Fruit fly (Drosophila melanogaster) whole organism, prepupa: ENCODE data around the gene CG18095.

Experiments used
- CG11294 ChIP-seq: fragments of 200-800 bp; sonication (Bioruptor generic); IDR thresholded peaks from 2 replicates; pipeline ENCODE4 v1.3.6; 2022; ENCODE audit warnings: missing biosample characterization, missing genetic modification characterization
- CG11762 ChIP-seq: fragments of 200-800 bp; sonication (Bioruptor generic); optimal IDR thresholded peaks from 3 replicates; lab custom pipeline; 2016; ENCODE audit warnings: missing biosample characterization, missing genetic modification characterization; ENCODE audit not compliant: insufficient read depth
- CG16779 ChIP-seq: fragments of 200-800 bp; sonication (Bioruptor generic); optimal IDR thresholded peaks from 3 replicates; lab custom pipeline; 2017; ENCODE audit warnings: missing biosample characterization, mild to moderate bottlenecking, missing genetic modification characterization
- CG31627 ChIP-seq: fragments of 200-800 bp; sonication (Bioruptor generic); optimal IDR thresholded peaks from 3 replicates; lab custom pipeline; 2016; ENCODE audit warnings: missing biosample characterization, missing genetic modification characterization
- CG6808 ChIP-seq: fragments of 200-800 bp; sonication (Bioruptor generic); optimal IDR thresholded peaks from 3 replicates; lab custom pipeline; 2017; ENCODE audit warnings: missing biosample characterization, missing genetic modification characterization, mild to moderate bottlenecking, moderate library complexity, missing genetic modification reagents
- CG6854 ChIP-seq: fragments of 200-800 bp; sonication (Bioruptor generic); optimal IDR thresholded peaks from 2 replicates; lab custom pipeline; 2017; ENCODE audit warnings: missing biosample characterization, mild to moderate bottlenecking, missing genetic modification characterization
- CG7368 ChIP-seq: fragments of 200-800 bp; sonication (Bioruptor generic); optimal IDR thresholded peaks from 3 replicates; lab custom pipeline; 2016; ENCODE audit warnings: missing biosample characterization, missing genetic modification characterization
- CG8632 ChIP-seq: fragments of 200-800 bp; sonication (Bioruptor generic); optimal IDR thresholded peaks from 3 replicates; lab custom pipeline; 2016; ENCODE audit warnings: missing biosample characterization, missing genetic modification characterization
- Hr39 ChIP-seq: fragments of 200-800 bp; sonication (Bioruptor generic); optimal IDR thresholded peaks from 2 replicates; lab custom pipeline; 2016; ENCODE audit warnings: missing biosample characterization, missing genetic modification characterization
- Met ChIP-seq: fragments of 200-800 bp; sonication (Bioruptor generic); optimal IDR thresholded peaks from 3 replicates; lab custom pipeline; 2016; ENCODE audit warnings: missing biosample characterization, missing genetic modification characterization
- cyc ChIP-seq: fragments of 200-800 bp; sonication (Bioruptor generic); optimal IDR thresholded peaks from 3 replicates; lab custom pipeline; 2016; ENCODE audit warnings: missing biosample characterization, missing genetic modification characterization
- dsx ChIP-seq: fragments of 200-800 bp; optimal IDR thresholded peaks from 3 replicates; lab custom pipeline; 2019; ENCODE audit warnings: missing biosample characterization, mild to moderate bottlenecking, missing genetic modification characterization, moderate library complexity; ENCODE audit not compliant: poor library complexity, severe bottlenecking

- TF ChIP-seq CG11294 (GFP tag; lab: Robert Waterston, UW) = no peak
- TF ChIP-seq CG8632 (GFP tag; lab: Kevin White, UChicago) = no peak
- TF ChIP-seq cyc (GFP tag; lab: Kevin White, UChicago) = no peak
- TF ChIP-seq CG6808 = no peak
- TF ChIP-seq CG31627 (GFP tag; lab: Kevin White, UChicago) = no peak
- no peak for TF ChIP-seq CG16779 (tag; lab: Kevin White, UChicago)
- TF ChIP-seq CG7368 (GFP tag; lab: Kevin White, UChicago) = no peak
- peak; percentile 2 for TF ChIP-seq Met (GFP tag; lab: Kevin White, UChicago)
- no peak for TF ChIP-seq Hr39 (GFP tag; lab: Kevin White, UChicago)
- no peak for TF ChIP-seq dsx
- TF ChIP-seq CG6854 (GFP tag; lab: Kevin White, UChicago) = no peak
- no peak for TF ChIP-seq CG11762 (GFP tag; lab: Kevin White, UChicago)
These were observed 7.9 kb downstream of the CG18095 start for dm6 chr2L:14023136-14024050.
